Worm (Caenorhabditis elegans) whole organism, L1 larva: ENCODE measurements around the gene F26F2.5.

Source experiments
- C34B4.2 ChIP-seq: sonication (generic microtip); optimal IDR thresholded peaks from 2 replicates; lab custom pipeline; 2017; ENCODE audit warnings: mild to moderate bottlenecking, missing genetic modification characterization, missing compliant biosample characterization
- alr-1 ChIP-seq: fragments of 200-800 bp; sonication (Bioruptor generic); optimal IDR thresholded peaks from 2 replicates; lab custom pipeline; 2018; ENCODE audit warnings: borderline replicate concordance, mild to moderate bottlenecking, missing genetic modification characterization, missing compliant biosample characterization
- ama-1 ChIP-seq: fragments of 150-350 bp; optimal IDR thresholded peaks from 2 replicates; lab custom pipeline; 2014
- blmp-1 ChIP-seq: fragments of 150-350 bp; optimal IDR thresholded peaks from 2 replicates; lab custom pipeline; 2014; ENCODE audit warnings: missing biosample characterization, missing genetic modification characterization
- ceh-8 ChIP-seq: fragments of 200-800 bp; sonication (Bioruptor generic); optimal IDR thresholded peaks from 2 replicates; lab custom pipeline; 2018; ENCODE audit warnings: mild to moderate bottlenecking, missing genetic modification characterization, moderate library complexity, missing compliant biosample characterization
- efl-1 ChIP-seq, 4 experiments: fragments of 150-350 bp; optimal IDR thresholded peaks in 3 of 4; peaks in 1 of 4; 1 replicate in 1 of 4; 2 replicates in 3 of 4; lab custom pipeline; 2014; ENCODE audit warnings: missing biosample characterization in 2 of 4, missing genetic modification characterization in 2 of 4, missing genetic modification reagents in 2 of 4
- efl-3 ChIP-seq: fragments of 200-800 bp; sonication (Bioruptor generic); optimal IDR thresholded peaks from 2 replicates; lab custom pipeline; 2018; ENCODE audit warnings: mild to moderate bottlenecking, missing genetic modification characterization, missing compliant biosample characterization
- fkh-10 ChIP-seq: sonication (generic microtip); optimal IDR thresholded peaks from 2 replicates; lab custom pipeline; 2017; ENCODE audit warnings: missing biosample characterization, missing genetic modification reagents, missing genetic modification characterization
- fkh-4 ChIP-seq: sonication (generic microtip); optimal IDR thresholded peaks from 2 replicates; lab custom pipeline; 2016; ENCODE audit warnings: missing compliant biosample characterization, missing genetic modification characterization, borderline replicate concordance
- irx-1 ChIP-seq: sonication (generic microtip); optimal IDR thresholded peaks from 2 replicates; lab custom pipeline; 2016; ENCODE audit warnings: missing genetic modification characterization, missing compliant biosample characterization
- isw-1 ChIP-seq: fragments of 200-800 bp; sonication (Bioruptor generic); IDR thresholded peaks from 2 replicates; pipeline ENCODE4 v1.3.6; 2022; ENCODE audit warnings: missing genetic modification characterization, missing compliant biosample characterization
- jun-1 ChIP-seq: fragments of 150-350 bp; optimal IDR thresholded peaks from 2 replicates; lab custom pipeline; 2014; ENCODE audit warnings: missing biosample characterization, missing genetic modification reagents, missing genetic modification characterization
- lin-14 ChIP-seq: fragments of 200-800 bp; sonication (Bioruptor generic); optimal IDR thresholded peaks from 2 replicates; lab custom pipeline; 2018; ENCODE audit warnings: mild to moderate bottlenecking, missing genetic modification characterization, moderate library complexity, missing compliant biosample characterization
- nhr-11 ChIP-seq: fragments of 150-350 bp; optimal IDR thresholded peaks from 2 replicates; lab custom pipeline; 2014; ENCODE audit warnings: missing biosample characterization, missing genetic modification characterization
- nhr-19 ChIP-seq: fragments of 200-800 bp; sonication (Bioruptor generic); conservative IDR thresholded peaks from 2 replicates; pipeline ENCODE4 v1.3.6; 2022; ENCODE audit warnings: missing genetic modification characterization, missing compliant biosample characterization
- nhr-20 ChIP-seq: sonication (generic microtip); optimal IDR thresholded peaks from 2 replicates; lab custom pipeline; 2016; ENCODE audit warnings: mild to moderate bottlenecking, missing genetic modification characterization, missing compliant biosample characterization
- nhr-237 ChIP-seq: fragments of 150-350 bp; optimal IDR thresholded peaks from 2 replicates; lab custom pipeline; 2014; ENCODE audit warnings: missing biosample characterization, missing genetic modification characterization
- nhr-28 ChIP-seq: fragments of 150-350 bp; optimal IDR thresholded peaks from 2 replicates; lab custom pipeline; 2014; ENCODE audit warnings: missing biosample characterization, missing genetic modification characterization
- nhr-47 ChIP-seq: sonication (generic microtip); optimal IDR thresholded peaks from 2 replicates; lab custom pipeline; 2016; ENCODE audit warnings: mild to moderate bottlenecking, missing genetic modification characterization, moderate library complexity, missing compliant biosample characterization
- nhr-71 ChIP-seq: sonication (generic microtip); optimal IDR thresholded peaks from 2 replicates; lab custom pipeline; 2016; ENCODE audit warnings: mild to moderate bottlenecking, missing genetic modification characterization, moderate library complexity, missing compliant biosample characterization
- nhr-90 ChIP-seq: sonication (generic microtip); optimal IDR thresholded peaks from 2 replicates; lab custom pipeline; 2016; ENCODE audit warnings: mild to moderate bottlenecking, missing genetic modification characterization, missing compliant biosample characterization; ENCODE audit not compliant: poor library complexity
- pag-3 ChIP-seq: sonication (generic microtip); optimal IDR thresholded peaks from 2 replicates; lab custom pipeline; 2017; ENCODE audit warnings: missing genetic modification characterization, mild to moderate bottlenecking, missing compliant biosample characterization, antibody characterized with exemption, borderline replicate concordance; ENCODE audit not compliant: insufficient read depth
- pax-3 ChIP-seq: fragments of 200-800 bp; sonication (Bioruptor generic); optimal IDR thresholded peaks from 2 replicates; lab custom pipeline; 2018; ENCODE audit warnings: mild to moderate bottlenecking, missing genetic modification characterization, moderate library complexity, missing compliant biosample characterization
- pqm-1 ChIP-seq: sonication (generic microtip); optimal IDR thresholded peaks from 3 replicates; lab custom pipeline; 2017; ENCODE audit warnings: missing biosample characterization, missing genetic modification characterization
- skn-1 ChIP-seq: fragments of 150-350 bp; optimal IDR thresholded peaks from 2 replicates; lab custom pipeline; 2014; ENCODE audit warnings: missing biosample characterization, missing genetic modification characterization
- snpc-4 ChIP-seq: fragments of 150-350 bp; optimal IDR thresholded peaks from 2 replicates; lab custom pipeline; 2014; ENCODE audit warnings: missing biosample characterization, missing genetic modification characterization
- sox-4 ChIP-seq: sonication (generic microtip); optimal IDR thresholded peaks from 2 replicates; lab custom pipeline; 2016; ENCODE audit warnings: missing genetic modification characterization, missing compliant biosample characterization
- sup-37 ChIP-seq: fragments of 200-800 bp; sonication (Bioruptor generic); optimal IDR thresholded peaks from 2 replicates; lab custom pipeline; 2018; ENCODE audit warnings: mild to moderate bottlenecking, missing genetic modification characterization, missing compliant biosample characterization
- swsn-7 ChIP-seq: sonication (generic microtip); optimal IDR thresholded peaks from 2 replicates; lab custom pipeline; 2016; ENCODE audit warnings: missing genetic modification characterization, missing compliant biosample characterization
- unc-62 ChIP-seq: fragments of 150-350 bp; optimal IDR thresholded peaks from 2 replicates; lab custom pipeline; 2014; ENCODE audit warnings: missing biosample characterization, missing genetic modification reagents, missing genetic modification characterization
- unc-98 ChIP-seq: fragments of 200-800 bp; sonication (Bioruptor generic); IDR thresholded peaks from 2 replicates; pipeline ENCODE4 v1.3.6; 2022; ENCODE audit warnings: missing genetic modification characterization, missing compliant biosample characterization
- vab-15 ChIP-seq: sonication (generic microtip); optimal IDR thresholded peaks from 2 replicates; lab custom pipeline; 2017; ENCODE audit warnings: missing genotype, mild to moderate bottlenecking, missing genetic modification characterization, missing compliant biosample characterization
- xbp-1 ChIP-seq: sonication (generic microtip); optimal IDR thresholded peaks from 2 replicates; lab custom pipeline; 2016; ENCODE audit warnings: missing genetic modification characterization, missing compliant biosample characterization

F26F2.5 gene

DNA sequence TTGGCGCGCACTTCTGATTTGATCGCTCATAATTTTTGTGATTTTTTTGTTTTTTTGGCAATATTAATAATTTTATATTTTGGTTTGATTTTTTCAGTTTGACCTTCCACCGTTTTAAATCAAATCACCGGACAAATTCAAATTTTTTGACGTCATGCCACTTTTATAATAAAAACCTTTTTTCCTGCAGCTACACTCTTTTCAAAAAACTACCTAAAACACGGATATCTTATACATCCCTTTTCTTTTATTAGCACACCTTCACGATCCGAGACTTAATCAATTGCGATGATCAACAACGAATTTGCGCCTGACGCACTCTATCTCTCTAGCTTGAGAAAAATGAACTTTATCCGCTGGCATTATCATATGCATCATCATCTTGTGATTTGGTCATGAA lies 36.0 kb downstream of the F26F2.5 start, which contains the start of gene grd-2:
TSS of gene grd-2 (plus strand) at position 301 of the 400 bp plus-strand sequence.
- TF ChIP-seq nhr-71 (tag; lab: Kevin White, UChicago) (no peak), alr-1 (no peak), ama-1 (lab: Kevin White, UChicago) (no peak), jun-1 (tag; lab: Kevin White, UChicago) (no peak), fkh-10 (GFP tag; lab: Kevin White, UChicago) (no peak), sup-37 (no peak), nhr-19 (no peak), irx-1 (tag; lab: Kevin White, UChicago) (no peak), nhr-90 (no peak), efl-1 (optimal IDR thresholded peaks at IDR 0.05; lab: Kevin White, UChicago) (no peak), efl-1 (GFP tag; optimal IDR thresholded peaks at IDR 0.05 in 1 of 2; lab: Kevin White, UChicago) (no peak), ceh-8 (GFP tag; lab: Kevin White, UChicago) (no peak), unc-98 (no peak), sox-4 (tag; lab: Kevin White, UChicago) (no peak), swsn-7 (tag; lab: Kevin White, UChicago) (no peak), nhr-47 (tag; lab: Kevin White, UChicago) (no peak), nhr-28 (tag; lab: Kevin White, UChicago) (no peak), C34B4.2 (tag; lab: Kevin White, UChicago) (no peak)

DNA sequence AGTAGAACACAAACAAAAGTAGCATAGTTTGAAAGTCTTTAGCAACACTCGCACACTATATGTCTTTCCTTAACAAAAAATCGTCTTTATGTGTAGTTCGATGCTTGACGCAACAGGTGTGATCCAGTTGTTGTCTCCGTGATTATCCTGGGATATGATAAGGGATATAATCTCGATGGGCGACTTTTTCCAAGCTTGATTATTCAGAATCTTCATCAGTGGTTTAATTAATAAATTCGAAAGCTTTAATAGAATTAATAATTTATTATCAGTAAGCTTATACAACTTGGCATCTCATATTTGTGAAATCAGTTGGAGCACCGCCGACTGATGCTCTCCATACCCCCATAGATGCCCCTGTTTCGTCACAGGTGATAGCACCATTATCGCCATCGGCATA lies 45.1 kb downstream of the F26F2.5 start, which contains the start of gene F46B3.7:
TSS of gene F46B3.7 (minus strand) at position 101 of the 400 bp plus-strand sequence.
- no peak for TF ChIP-seq nhr-20 (tag; lab: Kevin White, UChicago)
- no peak for TF ChIP-seq vab-15
- TF ChIP-seq, all 84 proteins: peak for 0

DNA sequence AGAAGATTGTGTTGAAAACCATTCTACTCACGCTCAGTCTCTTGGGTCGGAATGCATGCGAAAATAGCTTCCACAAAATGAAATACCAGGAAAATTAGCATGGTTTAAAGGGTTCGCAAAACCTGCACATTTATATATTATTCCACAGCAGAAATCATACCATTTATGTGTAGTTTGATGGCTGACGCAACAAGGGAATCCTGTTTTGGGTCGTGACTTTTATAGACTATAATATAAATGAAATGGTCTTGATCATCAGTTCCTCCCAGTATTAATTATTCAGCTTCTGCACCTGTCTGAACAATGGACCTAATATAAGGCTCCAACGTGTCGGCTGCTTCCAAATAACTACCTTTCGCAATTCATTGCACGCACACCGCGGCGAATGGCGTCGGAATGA lies 49.6 kb downstream of the F26F2.5 start, which contains the start of gene F46B3.8:
TSS of gene F46B3.8 (minus strand) at position 101 of the 400 bp plus-strand sequence.
- TF ChIP-seq fkh-4 (tag; lab: Kevin White, UChicago) (no peak), pag-3 (tag; lab: Kevin White, UChicago) (no peak), efl-3 (GFP tag; lab: Kevin White, UChicago) (no peak), pqm-1 (tag; lab: Kevin White, UChicago) (no peak), pax-3 (no peak), unc-62 (no peak), skn-1 (tag; lab: Kevin White, UChicago) (no peak), lin-14 (no peak), xbp-1 (no peak), isw-1 (GFP tag; lab: Robert Waterston, UW) (no peak), snpc-4 (tag; lab: Kevin White, UChicago) (no peak), C34B4.2 (tag; lab: Kevin White, UChicago) (no peak), nhr-237 (tag; lab: Kevin White, UChicago) (no peak), blmp-1 (no peak), nhr-11 (no peak)
